Worm (Caenorhabditis elegans) whole organism, late embryonic: ENCODE results near the gene srj-10.

Experiments used
- ama-1 ChIP-seq: fragments of 150-350 bp; optimal IDR thresholded peaks from 2 replicates; lab custom pipeline; 2014
- ceh-34 ChIP-seq: sonication (generic microtip); optimal IDR thresholded peaks from 2 replicates; lab custom pipeline; 2016; ENCODE audit warnings: mild to moderate bottlenecking, missing genetic modification characterization, missing compliant biosample characterization
- dve-1 ChIP-seq: sonication (generic microtip); optimal IDR thresholded peaks from 2 replicates; lab custom pipeline; 2017; ENCODE audit warnings: antibody characterized with exemption, mild to moderate bottlenecking, missing genetic modification characterization, missing compliant biosample characterization
- elt-2 ChIP-seq: sonication (generic microtip); optimal IDR thresholded peaks from 2 replicates; lab custom pipeline; 2016; ENCODE audit warnings: missing genetic modification reagents, missing genetic modification characterization, missing compliant biosample characterization
- gmeb-2 ChIP-seq: sonication (generic microtip); optimal IDR thresholded peaks from 2 replicates; lab custom pipeline; 2016; ENCODE audit warnings: missing genetic modification characterization, inconsistent platforms, missing compliant biosample characterization
- mec-3 ChIP-seq: sonication (generic microtip); optimal IDR thresholded peaks from 2 replicates; lab custom pipeline; 2016; ENCODE audit warnings: borderline replicate concordance, missing genetic modification characterization, missing compliant biosample characterization
- nfya-1 ChIP-seq: sonication (generic microtip); optimal IDR thresholded peaks from 2 replicates; lab custom pipeline; 2017; ENCODE audit warnings: missing genetic modification characterization, mild to moderate bottlenecking, missing compliant biosample characterization, antibody characterized with exemption, moderate library complexity
- nhr-11 ChIP-seq: fragments of 150-350 bp; optimal IDR thresholded peaks from 2 replicates; lab custom pipeline; 2014; ENCODE audit warnings: missing biosample characterization, missing genetic modification characterization
- npax-4 ChIP-seq: sonication (generic microtip); optimal IDR thresholded peaks from 2 replicates; lab custom pipeline; 2016; ENCODE audit warnings: missing genetic modification characterization, missing compliant biosample characterization
- tbx-7 ChIP-seq: sonication (generic microtip); optimal IDR thresholded peaks from 2 replicates; lab custom pipeline; 2016; ENCODE audit warnings: missing genotype, missing genetic modification characterization, missing compliant biosample characterization
- unc-86 ChIP-seq: sonication (generic microtip); optimal IDR thresholded peaks from 2 replicates; lab custom pipeline; 2016; ENCODE audit warnings: missing genetic modification characterization, missing compliant biosample characterization

ce11 chrV:16045837-16046236 is 27.9 kb downstream of the srj-10 start, which contains the start of gene T10C6.15:
- TF ChIP-seq npax-4 (tag; lab: Kevin White, UChicago) (no peak), mec-3 (no peak), ceh-34 (tag; lab: Kevin White, UChicago) (no peak), dve-1 (tag; lab: Kevin White, UChicago) (no peak), ama-1 (lab: Kevin White, UChicago) (no peak), nfya-1 (no peak), elt-2 (peak; percentile 75), gmeb-2 (tag; lab: Kevin White, UChicago) (no peak), tbx-7 (tag; lab: Kevin White, UChicago) (no peak), unc-86 (no peak), nhr-11 (tag; lab: Kevin White, UChicago) (no peak)
